Fruit fly (Drosophila melanogaster): ENCODE measurements around the gene CG45045.

CG45045 gene

dm6 chr3R:17667279-17667678, at the start of gene CG45045:
Gene CG45045, plus strand, starts transcription at chr3R:17667572.
- TF ChIP-seq svp (GFP tag) (peak; percentile 92), eg (GFP tag; IDR thresholded peaks at IDR 0.05) (no peak), fd85E (GFP tag; optimal IDR thresholded peaks at IDR 0.05) (no peak), salr (GFP tag; optimal IDR thresholded peaks at IDR 0.05) (no peak)

dm6 chr3R:17617976-17618308, 49.4 kb upstream of the CG45045 start:
- TF ChIP-seq CG6163 (GFP tag; IDR thresholded peaks at IDR 0.05): peak; percentile 40; the same call in 1 of the 3 replicates
- peak in 1 of 2 experiments; percentile 0 for TF ChIP-seq ss (GFP tag; optimal IDR thresholded peaks at IDR 0.05)
- no peak for TF ChIP-seq net (GFP tag; optimal IDR thresholded peaks at IDR 0.05)
- TF ChIP-seq CG32006 (GFP tag; optimal IDR thresholded peaks at IDR 0.05): no peak
- peak; percentile 9 for TF ChIP-seq CG16779 (tag; optimal IDR thresholded peaks at IDR 0.05)
- TF ChIP-seq Blimp-1 (GFP tag; optimal IDR thresholded peaks at IDR 0.05): no peak
- TF ChIP-seq CG15336 (GFP tag; IDR thresholded peaks at IDR 0.05): no peak
- no peak for TF ChIP-seq Ets96B (tag; optimal IDR thresholded peaks at IDR 0.05)
- no peak for TF ChIP-seq CG11762 (GFP tag; optimal IDR thresholded peaks at IDR 0.05; ENCODE audit: insufficient read depth)
- TF ChIP-seq fd59A (GFP tag; optimal IDR thresholded peaks at IDR 0.05): no peak
- TF ChIP-seq CG6854 (GFP tag; optimal IDR thresholded peaks at IDR 0.05): no peak
- no peak for TF ChIP-seq fd85E (GFP tag; optimal IDR thresholded peaks at IDR 0.05)
- peak; percentile 83 for TF ChIP-seq svp (GFP tag)
- TF ChIP-seq CG9139 (GFP tag; optimal IDR thresholded peaks at IDR 0.05): peak; percentile 31
- TF ChIP-seq CG1621 (tag; optimal IDR thresholded peaks at IDR 0.05): no peak
- no peak for TF ChIP-seq Lpt (GFP tag; optimal IDR thresholded peaks at IDR 0.05)
- TF ChIP-seq CG11294 (GFP tag; IDR thresholded peaks at IDR 0.05): no peak
- no peak for TF ChIP-seq OdsH (GFP tag; optimal IDR thresholded peaks at IDR 0.05)
- TF ChIP-seq Met (GFP tag; optimal IDR thresholded peaks at IDR 0.05): no peak
- no peak for TF ChIP-seq Gug (GFP tag; IDR thresholded peaks at IDR 0.05)
- TF ChIP-seq cyc (GFP tag; optimal IDR thresholded peaks at IDR 0.05): no peak
- peak; percentile 2 for TF ChIP-seq spab (GFP tag; optimal IDR thresholded peaks at IDR 0.05)
- no peak for TF ChIP-seq pdm3 (GFP tag; optimal IDR thresholded peaks at IDR 0.05)
- TF ChIP-seq Eip78C (GFP tag): peak; percentile 67
- TF ChIP-seq CG3919 (GFP tag; optimal IDR thresholded peaks at IDR 0.05): peak; percentile 6
- no peak for TF ChIP-seq Eip75B (GFP tag; optimal IDR thresholded peaks at IDR 0.05)
- no peak for TF ChIP-seq vri (GFP tag; optimal IDR thresholded peaks at IDR 0.05)
- TF ChIP-seq Smox (GFP tag; optimal IDR thresholded peaks at IDR 0.05): no peak
- TF ChIP-seq dsx (GFP tag; optimal IDR thresholded peaks at IDR 0.05; ENCODE audit: poor library complexity, severe bottlenecking): peak; percentile 10

dm6 chr3R:17618699-17619150, 48.6 kb upstream of the CG45045 start, which contains the start of the genes CG14324 and CG14326:
Gene CG14324, minus strand, starts transcription at chr3R:17618799.
Gene CG14326, plus strand, starts transcription at chr3R:17619100.
- no peak for TF ChIP-seq dac (GFP tag; optimal IDR thresholded peaks at IDR 0.05)
- TF ChIP-seq Hr38 (GFP tag; optimal IDR thresholded peaks at IDR 0.05): no peak
- no peak for TF ChIP-seq Sox102F (GFP tag; optimal IDR thresholded peaks at IDR 0.05)
- TF ChIP-seq CG8319 (GFP tag; optimal IDR thresholded peaks at IDR 0.05): no peak
- no peak for TF ChIP-seq CG11762 (GFP tag; optimal IDR thresholded peaks at IDR 0.05; ENCODE audit: insufficient read depth)
- TF ChIP-seq Ets21C (GFP tag; optimal IDR thresholded peaks at IDR 0.05): no peak
- TF ChIP-seq Hr4 (GFP tag; optimal IDR thresholded peaks at IDR 0.05): no peak
- no peak for TF ChIP-seq svp (GFP tag)
- no peak for TF ChIP-seq CG15336 (GFP tag; IDR thresholded peaks at IDR 0.05)
- TF ChIP-seq topi (GFP tag; optimal IDR thresholded peaks at IDR 0.05): no peak
- TF ChIP-seq CG3919 (GFP tag; optimal IDR thresholded peaks at IDR 0.05): no peak
- TF ChIP-seq CG9139 (GFP tag; optimal IDR thresholded peaks at IDR 0.05): no peak
- TF ChIP-seq CG6163 (GFP tag; IDR thresholded peaks at IDR 0.05): no peak
- TF ChIP-seq OdsH (GFP tag; optimal IDR thresholded peaks at IDR 0.05): no peak
- TF ChIP-seq CG6276 (GFP tag; optimal IDR thresholded peaks at IDR 0.05): no peak
- no peak for TF ChIP-seq acj6 (GFP tag; optimal IDR thresholded peaks at IDR 0.05)
- TF ChIP-seq CG32006 (GFP tag; optimal IDR thresholded peaks at IDR 0.05): no peak
- TF ChIP-seq Ets96B (tag; optimal IDR thresholded peaks at IDR 0.05): no peak
- TF ChIP-seq CG7368 (GFP tag; optimal IDR thresholded peaks at IDR 0.05): no peak

Measured in whole organism, prepupa.